Fruit fly (Drosophila melanogaster) whole organism, embryonic: ENCODE data around the gene Dyrk2.
A peak's percentile ranks its signal among the peaks of the same experiment; 100 is the strongest.

Source experiments
- Atf-2 ChIP-seq: fragments of 200-800 bp; sonication (Bioruptor generic); optimal IDR thresholded peaks from 2 replicates; lab custom pipeline; 2016; ENCODE audit warnings: missing biosample characterization, missing genetic modification characterization
- Blimp-1 ChIP-seq: fragments of 200-800 bp; sonication (Bioruptor generic); optimal IDR thresholded peaks from 3 replicates; lab custom pipeline; 2018; ENCODE audit warnings: missing biosample characterization, missing genetic modification characterization, mild to moderate bottlenecking, moderate library complexity, missing genetic modification reagents
- CG10462 ChIP-seq: fragments of 200-800 bp; sonication (Bioruptor generic); optimal IDR thresholded peaks from 2 replicates; lab custom pipeline; 2016; ENCODE audit warnings: missing biosample characterization, missing genetic modification characterization
- CG11093 ChIP-seq: fragments of 200-800 bp; sonication (Bioruptor generic); IDR thresholded peaks from 3 replicates; pipeline ENCODE4 v1.3.6; 2022; ENCODE audit warnings: missing biosample characterization, missing genetic modification characterization
- CG11247 ChIP-seq: fragments of 200-800 bp; sonication (Bioruptor generic); IDR thresholded peaks from 2 replicates; pipeline ENCODE4 v1.3.6; 2022; ENCODE audit warnings: missing biosample characterization, missing genetic modification characterization
- CG1233 ChIP-seq: fragments of 200-800 bp; sonication (Bioruptor generic); optimal IDR thresholded peaks from 4 replicates; lab custom pipeline; 2018; ENCODE audit warnings: missing biosample characterization, mild to moderate bottlenecking, missing genetic modification characterization
- CG12942 ChIP-seq: fragments of 200-800 bp; sonication (Bioruptor generic); optimal IDR thresholded peaks from 3 replicates; lab custom pipeline; 2016; ENCODE audit warnings: missing biosample characterization, missing genetic modification characterization
- CG14050 ChIP-seq: fragments of 200-800 bp; sonication (Bioruptor generic); IDR thresholded peaks from 3 replicates; pipeline ENCODE4 v1.3.6; 2022; ENCODE audit warnings: missing biosample characterization, missing genetic modification characterization
- CG16815 ChIP-seq: fragments of 200-800 bp; sonication (Bioruptor generic); optimal IDR thresholded peaks from 3 replicates; lab custom pipeline; 2017; ENCODE audit warnings: missing biosample characterization, mild to moderate bottlenecking, missing genetic modification characterization
- CG17328 ChIP-seq: fragments of 200-800 bp; sonication (Bioruptor generic); IDR thresholded peaks from 2 replicates; pipeline ENCODE4 v1.3.6; 2022; ENCODE audit warnings: missing biosample characterization, missing genetic modification characterization
- CG17359 ChIP-seq: fragments of 200-800 bp; sonication (Bioruptor generic); optimal IDR thresholded peaks from 3 replicates; lab custom pipeline; 2018; ENCODE audit warnings: missing biosample characterization, mild to moderate bottlenecking, missing genetic modification characterization, moderate library complexity
- CG17829 ChIP-seq: fragments of 200-800 bp; optimal IDR thresholded peaks from 2 replicates; lab custom pipeline; 2019; ENCODE audit warnings: missing biosample characterization, mild to moderate bottlenecking, missing genetic modification characterization, moderate library complexity
- CG2202 ChIP-seq: fragments of 200-800 bp; sonication (Bioruptor generic); optimal IDR thresholded peaks from 2 replicates; lab custom pipeline; 2018; ENCODE audit warnings: missing biosample characterization, mild to moderate bottlenecking, missing genetic modification characterization
- CG2678 ChIP-seq: fragments of 200-800 bp; sonication (Bioruptor generic); optimal IDR thresholded peaks from 3 replicates; lab custom pipeline; 2019; ENCODE audit warnings: missing biosample characterization, mild to moderate bottlenecking, missing genetic modification characterization, moderate library complexity
- CG2875 ChIP-seq: fragments of 200-800 bp; sonication (Bioruptor generic); optimal IDR thresholded peaks from 2 replicates; lab custom pipeline; 2017; ENCODE audit warnings: missing biosample characterization, mild to moderate bottlenecking, missing genetic modification characterization, missing genetic modification reagents
- CG30403 ChIP-seq: fragments of 200-800 bp; sonication (Bioruptor generic); optimal IDR thresholded peaks from 3 replicates; lab custom pipeline; 2016; ENCODE audit warnings: missing biosample characterization, missing genetic modification characterization
- CG4730 ChIP-seq: fragments of 200-800 bp; sonication (Bioruptor generic); IDR thresholded peaks from 2 replicates; pipeline ENCODE4 v1.3.6; 2022; ENCODE audit warnings: missing biosample characterization, missing genetic modification characterization
- CG4820 ChIP-seq: fragments of 200-800 bp; sonication (Bioruptor generic); optimal IDR thresholded peaks from 3 replicates; lab custom pipeline; 2016; ENCODE audit warnings: missing biosample characterization, missing genetic modification characterization
- CG8290 ChIP-seq, 3 experiments: fragments of 200-800 bp; sonication (Bioruptor generic); optimal IDR thresholded peaks; 2 replicates each; lab custom pipeline; 2016 to 2019; ENCODE audit warnings: missing biosample characterization in 3 of 3, missing genetic modification characterization in 3 of 3, mild to moderate bottlenecking in 2 of 3, moderate library complexity in 1 of 3
- CG8924 ChIP-seq: fragments of 200-800 bp; optimal IDR thresholded peaks from 3 replicates; lab custom pipeline; 2019; ENCODE audit warnings: missing biosample characterization, mild to moderate bottlenecking, missing genetic modification characterization, moderate library complexity
- CG9215 ChIP-seq: fragments of 200-800 bp; sonication (Bioruptor generic); IDR thresholded peaks from 2 replicates; pipeline ENCODE4 v1.3.6; 2022; ENCODE audit warnings: missing biosample characterization, missing genetic modification characterization
- CG9437 ChIP-seq: fragments of 200-800 bp; sonication (Bioruptor generic); optimal IDR thresholded peaks from 2 replicates; lab custom pipeline; 2018; ENCODE audit warnings: missing biosample characterization, mild to moderate bottlenecking, missing genetic modification characterization
- Camta ChIP-seq: fragments of 200-800 bp; sonication (Bioruptor generic); optimal IDR thresholded peaks from 2 replicates; lab custom pipeline; 2016; ENCODE audit warnings: missing biosample characterization, missing genetic modification characterization
- D ChIP-seq, 2 experiments: fragments of 200-800 bp in 1 of 2; fragments of >200 bp in 1 of 2; sonication (Bioruptor generic) in 1 of 2; optimal IDR thresholded peaks; 2 replicates in 1 of 2; 3 replicates in 1 of 2; lab custom pipeline; 2017; ENCODE audit warnings: mild to moderate bottlenecking in 1 of 2, missing biosample characterization in 1 of 2, missing genetic modification characterization in 1 of 2, missing genetic modification reagents in 1 of 2
- Hr3 ChIP-seq: fragments of 200-800 bp; sonication (Bioruptor generic); optimal IDR thresholded peaks from 3 replicates; lab custom pipeline; 2016; ENCODE audit warnings: missing biosample characterization, missing genetic modification characterization
- Mad ChIP-seq: fragments of 200-800 bp; sonication (Bioruptor generic); optimal IDR thresholded peaks from 2 replicates; lab custom pipeline; 2016; ENCODE audit warnings: missing biosample characterization, missing genetic modification characterization
- NK7.1 ChIP-seq: fragments of 200-800 bp; sonication (Bioruptor generic); optimal IDR thresholded peaks from 3 replicates; lab custom pipeline; 2016; ENCODE audit warnings: missing biosample characterization, missing genetic modification characterization
- Nf-YB ChIP-seq: fragments of 200-800 bp; sonication (Bioruptor generic); optimal IDR thresholded peaks from 3 replicates; lab custom pipeline; 2019; ENCODE audit warnings: missing biosample characterization, mild to moderate bottlenecking, missing genetic modification characterization, moderate library complexity
- Ptx1 ChIP-seq: fragments of 200-800 bp; sonication (Bioruptor generic); IDR thresholded peaks from 2 replicates; pipeline ENCODE4 v1.3.6; 2022; ENCODE audit warnings: missing biosample characterization, missing genetic modification characterization
- Sox102F ChIP-seq: fragments of 200-800 bp; sonication (Bioruptor generic); optimal IDR thresholded peaks from 2 replicates; lab custom pipeline; 2018; ENCODE audit warnings: missing biosample characterization, mild to moderate bottlenecking, missing genetic modification characterization, moderate library complexity
- Sry-δ ChIP-seq: fragments of 200-800 bp; sonication (Bioruptor generic); optimal IDR thresholded peaks from 2 replicates; lab custom pipeline; 2016; ENCODE audit warnings: missing biosample characterization, missing genetic modification characterization
- croc ChIP-seq: fragments of 200-800 bp; sonication (Bioruptor generic); conservative IDR thresholded peaks from 3 replicates; pipeline ENCODE4 v1.3.6; 2022; ENCODE audit warnings: missing biosample characterization, missing genetic modification characterization
- crol ChIP-seq: fragments of 200-800 bp; sonication (Bioruptor generic); IDR thresholded peaks from 2 replicates; pipeline ENCODE4 v1.3.6; 2022; ENCODE audit warnings: missing biosample characterization, missing genetic modification characterization
- danr ChIP-seq: fragments of 200-800 bp; sonication (Bioruptor generic); IDR thresholded peaks from 2 replicates; pipeline ENCODE4 v1.3.6; 2022; ENCODE audit warnings: missing biosample characterization, missing genetic modification characterization
- disco-r ChIP-seq: fragments of 200-800 bp; sonication (Bioruptor generic); optimal IDR thresholded peaks from 2 replicates; lab custom pipeline; 2016; ENCODE audit warnings: missing biosample characterization, missing genetic modification characterization
- dmrt99B ChIP-seq: fragments of 200-800 bp; sonication (Bioruptor generic); optimal IDR thresholded peaks from 2 replicates; lab custom pipeline; 2018; ENCODE audit warnings: missing biosample characterization, mild to moderate bottlenecking, missing genetic modification characterization, moderate library complexity
- dysf ChIP-seq: fragments of 200-800 bp; sonication (Bioruptor generic); IDR thresholded peaks from 3 replicates; pipeline ENCODE4 v1.3.6; 2022; ENCODE audit warnings: missing biosample characterization, missing genetic modification characterization
- ewg ChIP-seq: fragments of 200-800 bp; sonication (Bioruptor generic); optimal IDR thresholded peaks from 3 replicates; lab custom pipeline; 2017; ENCODE audit warnings: mild to moderate bottlenecking, missing biosample characterization, missing genetic modification reagents, missing genetic modification characterization
- hth ChIP-seq: fragments of >200 bp; optimal IDR thresholded peaks from 2 replicates; lab custom pipeline; 2017; ENCODE audit warnings: inconsistent platforms
- jumu ChIP-seq: fragments of 200-800 bp; sonication (Bioruptor generic); optimal IDR thresholded peaks from 3 replicates; lab custom pipeline; 2016; ENCODE audit warnings: missing biosample characterization, missing genetic modification characterization
- kni ChIP-seq: fragments of 200-800 bp; sonication (Bioruptor generic); optimal IDR thresholded peaks from 3 replicates; lab custom pipeline; 2017; ENCODE audit warnings: mild to moderate bottlenecking, missing biosample characterization, missing genetic modification reagents, missing genetic modification characterization
- p53 ChIP-seq: fragments of 200-800 bp; sonication (Bioruptor generic); optimal IDR thresholded peaks from 2 replicates; lab custom pipeline; 2016; ENCODE audit warnings: missing biosample characterization, missing genetic modification characterization
- pzg ChIP-seq: fragments of 200-800 bp; sonication (Bioruptor generic); optimal IDR thresholded peaks from 3 replicates; lab custom pipeline; 2018; ENCODE audit warnings: missing biosample characterization, mild to moderate bottlenecking, missing genetic modification characterization, moderate library complexity
- seq ChIP-seq: fragments of 200-800 bp; sonication (Bioruptor generic); IDR thresholded peaks from 2 replicates; pipeline ENCODE4 v1.3.6; 2022; ENCODE audit warnings: missing biosample characterization, missing genetic modification characterization
- sim ChIP-seq: fragments of 200-800 bp; sonication (Bioruptor generic); IDR thresholded peaks from 2 replicates; pipeline ENCODE4 v1.3.6; 2022; ENCODE audit warnings: missing biosample characterization, missing genetic modification characterization
- sisA ChIP-seq: fragments of 200-800 bp; sonication (Bioruptor generic); IDR thresholded peaks from 2 replicates; pipeline ENCODE4 v1.3.6; 2022; ENCODE audit warnings: missing biosample characterization, missing genetic modification characterization
- sob ChIP-seq: fragments of 200-800 bp; sonication (Bioruptor generic); IDR thresholded peaks from 2 replicates; pipeline ENCODE4 v1.3.6; 2022; ENCODE audit warnings: missing biosample characterization, missing genetic modification characterization
- sqz ChIP-seq: fragments of 200-800 bp; sonication (Bioruptor generic); optimal IDR thresholded peaks from 3 replicates; lab custom pipeline; 2018; ENCODE audit warnings: missing biosample characterization, mild to moderate bottlenecking, missing genetic modification characterization
- trem ChIP-seq: fragments of 200-800 bp; optimal IDR thresholded peaks from 3 replicates; lab custom pipeline; 2019; ENCODE audit warnings: missing biosample characterization, mild to moderate bottlenecking, missing genetic modification characterization, moderate library complexity
- ttk ChIP-seq: fragments of 200-800 bp; sonication (Bioruptor generic); IDR thresholded peaks from 2 replicates; pipeline ENCODE4 v2.1.2; 2022; ENCODE audit warnings: missing biosample characterization, missing genetic modification characterization
- z ChIP-seq: fragments of 200-800 bp; sonication (Bioruptor generic); IDR thresholded peaks from 3 replicates; pipeline ENCODE4 v1.3.6; 2022; ENCODE audit warnings: missing biosample characterization, missing genetic modification characterization

The Dyrk2 gene

dm6 chr2L:14245517-14245916 is 11.6 kb upstream of the Dyrk2 start (continued):
- peak; percentile 70 for TF ChIP-seq sisA (GFP tag; lab: Robert Waterston, UW)
- TF ChIP-seq jumu (GFP tag; lab: Kevin White, UChicago): peak; percentile 16
- no peak for TF ChIP-seq sqz (GFP tag; lab: Kevin White, UChicago)
- no peak for TF ChIP-seq Sry-δ
- TF ChIP-seq Mad (GFP tag; lab: Kevin White, UChicago): no peak
- peak; percentile 79 for TF ChIP-seq CG17328 (GFP tag; lab: Robert Waterston, UW)
- peak; percentile 51 for TF ChIP-seq Hr3 (GFP tag; lab: Kevin White, UChicago)
- TF ChIP-seq Atf-2 (GFP tag; lab: Kevin White, UChicago): no peak
- peak; percentile 78 for TF ChIP-seq dmrt99B (tag; lab: Kevin White, UChicago)
- peak; percentile 25 for TF ChIP-seq Nf-YB
- TF ChIP-seq CG9437 (GFP tag; lab: Kevin White, UChicago): peak; percentile 43
- peak; percentile 49; the same call in 1 of the 3 replicates for TF ChIP-seq dysf (GFP tag; lab: Robert Waterston, UW)
- no peak for TF ChIP-seq pzg (GFP tag; lab: Kevin White, UChicago)
- peak; percentile 62; the same call in 2 of the 3 replicates for TF ChIP-seq croc (GFP tag; lab: Robert Waterston, UW)
- TF ChIP-seq ttk (GFP tag; lab: Robert Waterston, UW): peak; percentile 70
- peak; percentile 12; the same call in 1 of the 2 replicates for TF ChIP-seq sob
- TF ChIP-seq NK7.1 (GFP tag; lab: Kevin White, UChicago): no peak
- 0 out of 3 replicates have a peak, but pooled peaks have one; percentile 9 for TF ChIP-seq z (GFP tag; lab: Robert Waterston, UW)
- no peak for TF ChIP-seq CG11247 (GFP tag; lab: Robert Waterston, UW)
- TF ChIP-seq ewg (GFP tag; lab: Kevin White, UChicago): peak; percentile 68
- TF ChIP-seq seq (GFP tag; lab: Robert Waterston, UW): no peak
- no peak for TF ChIP-seq CG9215 (GFP tag; lab: Robert Waterston, UW)
- TF ChIP-seq hth (lab: Kevin White, UChicago): no peak
- TF ChIP-seq CG17359: peak; percentile 65
- TF ChIP-seq sim: peak; percentile 63; the same call in 1 of the 2 replicates
- no peak for TF ChIP-seq danr (GFP tag; lab: Robert Waterston, UW)
- TF ChIP-seq CG1233: no peak
- TF ChIP-seq CG14050 (GFP tag; lab: Robert Waterston, UW): peak; percentile 53; the same call in 2 of the 3 replicates
- peak; percentile 64 for TF ChIP-seq CG8924 (tag; lab: Kevin White, UChicago)
- TF ChIP-seq Sox102F (GFP tag; lab: Kevin White, UChicago): peak; percentile 90
- 0 out of 3 replicates have a peak, but pooled peaks have one; percentile 37 for TF ChIP-seq CG11093 (GFP tag; lab: Robert Waterston, UW)
- TF ChIP-seq CG2678 (tag; lab: Kevin White, UChicago): peak; percentile 32
- peak; percentile 16 for TF ChIP-seq CG17829 (tag; lab: Kevin White, UChicago)
- no peak for TF ChIP-seq D (optimal IDR thresholded peaks at IDR 0.05; lab: Kevin White, UChicago)
- peak; percentile 72 for TF ChIP-seq D (GFP tag; optimal IDR thresholded peaks at IDR 0.05; lab: Kevin White, UChicago)
- TF ChIP-seq trem (tag; lab: Kevin White, UChicago): peak; percentile 16
- TF ChIP-seq CG8290 (GFP tag; optimal IDR thresholded peaks at IDR 0.05; lab: Kevin White, UChicago): no peak
- TF ChIP-seq CG8290 (tag; optimal IDR thresholded peaks at IDR 0.05; lab: Kevin White, UChicago): no peak
- no peak for TF ChIP-seq CG10462 (GFP tag; lab: Kevin White, UChicago)
- TF ChIP-seq CG16815: peak; percentile 9
- peak; percentile 89 for TF ChIP-seq crol (GFP tag; lab: Robert Waterston, UW)
- TF ChIP-seq CG2202 (tag; lab: Kevin White, UChicago): peak; percentile 9
- TF ChIP-seq kni (GFP tag; lab: Kevin White, UChicago): peak; percentile 9
- peak; percentile 81 for TF ChIP-seq CG2875 (GFP tag; lab: Kevin White, UChicago)
- TF ChIP-seq Blimp-1 (GFP tag; lab: Kevin White, UChicago): peak; percentile 97
- TF ChIP-seq Ptx1 (GFP tag; lab: Robert Waterston, UW): peak; percentile 57
- TF ChIP-seq CG30403 (GFP tag; lab: Kevin White, UChicago): peak; percentile 45
- no peak for TF ChIP-seq disco-r (GFP tag; lab: Kevin White, UChicago)
- TF ChIP-seq CG4730 (GFP tag; lab: Robert Waterston, UW): 0 out of 2 replicates have a peak, but pooled peaks have one; percentile 29
- TF ChIP-seq CG4820 (GFP tag; lab: Kevin White, UChicago): peak; percentile 38
- TF ChIP-seq p53 (GFP tag; lab: Kevin White, UChicago): no peak
- TF ChIP-seq CG12942: no peak
- TF ChIP-seq Camta (GFP tag; lab: Kevin White, UChicago): peak; percentile 28
